Fruit fly (Drosophila melanogaster) whole organism, prepupa: ENCODE data around the gene CG1662.

Experiments used
- CG16779 ChIP-seq: fragments of 200-800 bp; sonication (Bioruptor generic); optimal IDR thresholded peaks from 3 replicates; lab custom pipeline; 2017; ENCODE audit warnings: missing biosample characterization, mild to moderate bottlenecking, missing genetic modification characterization
- CG4318 ChIP-seq: fragments of 200-800 bp; sonication (Bioruptor generic); optimal IDR thresholded peaks from 3 replicates; lab custom pipeline; 2017; ENCODE audit warnings: missing biosample characterization, mild to moderate bottlenecking, missing genetic modification characterization
- CG6808 ChIP-seq: fragments of 200-800 bp; sonication (Bioruptor generic); optimal IDR thresholded peaks from 3 replicates; lab custom pipeline; 2017; ENCODE audit warnings: missing biosample characterization, missing genetic modification characterization, mild to moderate bottlenecking, moderate library complexity, missing genetic modification reagents
- CG8119 ChIP-seq: fragments of 200-800 bp; sonication (Bioruptor generic); IDR thresholded peaks from 3 replicates; pipeline ENCODE4 v1.3.6; 2022; ENCODE audit warnings: missing biosample characterization, missing genetic modification characterization
- Eip78C ChIP-seq: fragments of 200-800 bp; sonication (Bioruptor generic); peaks from one replicate; lab custom pipeline; 2016; ENCODE audit warnings: missing biosample characterization, missing genetic modification characterization
- Lpt ChIP-seq: fragments of 200-800 bp; sonication (Bioruptor generic); optimal IDR thresholded peaks from 3 replicates; lab custom pipeline; 2016; ENCODE audit warnings: missing biosample characterization, missing genetic modification characterization
- OdsH ChIP-seq: fragments of 200-800 bp; sonication (Bioruptor generic); optimal IDR thresholded peaks from 3 replicates; lab custom pipeline; 2016; ENCODE audit warnings: missing biosample characterization, missing genetic modification characterization
- acj6 ChIP-seq: fragments of 200-800 bp; sonication (Bioruptor generic); optimal IDR thresholded peaks from 3 replicates; lab custom pipeline; 2016; ENCODE audit warnings: missing biosample characterization, missing genetic modification characterization

dm6 chrX:13358948-13359347 lies 28.4 kb upstream of the CG1662 start, which contains the start of gene Syt12:
- TF ChIP-seq acj6 (GFP tag; lab: Kevin White, UChicago) (no peak), CG4318 (GFP tag; lab: Kevin White, UChicago) (no peak), Eip78C (GFP tag; lab: Kevin White, UChicago) (peak; percentile 45), Lpt (GFP tag; lab: Kevin White, UChicago) (no peak), CG8119 (no peak), CG16779 (tag; lab: Kevin White, UChicago) (no peak), CG6808 (no peak), OdsH (GFP tag; lab: Kevin White, UChicago) (no peak)
